Worm (Caenorhabditis elegans) whole organism, young adult: ENCODE data around the gene Y37E11AL.9.

Source experiments
- F23B12.7 ChIP-seq: sonication (generic microtip); optimal IDR thresholded peaks from 2 replicates; lab custom pipeline; 2017; ENCODE audit warnings: missing genetic modification characterization, mild to moderate bottlenecking, missing compliant biosample characterization, antibody characterized with exemption, moderate library complexity; ENCODE audit not compliant: insufficient read depth
- F37B4.10 ChIP-seq: fragments of 200-800 bp; sonication (Bioruptor generic); IDR thresholded peaks from 2 replicates; pipeline ENCODE4 v1.3.6; 2022; ENCODE audit warnings: missing genetic modification characterization, missing compliant biosample characterization
- ama-1 ChIP-seq, 3 experiments: fragments of 150-350 bp in 1 of 3; sonication (generic microtip) in 2 of 3; optimal IDR thresholded peaks; 2 replicates each; lab custom pipeline; 2014 to 2018; ENCODE audit warnings: missing biosample characterization in 2 of 3, missing genetic modification characterization in 2 of 3, missing genetic modification reagents in 2 of 3
- cebp-1 ChIP-seq, 2 experiments: fragments of 200-800 bp in 1 of 2; sonication (Bioruptor generic) in 1 of 2; sonication (generic microtip) in 1 of 2; IDR thresholded peaks in 1 of 2; optimal IDR thresholded peaks in 1 of 2; 2 replicates each; pipeline versions ENCODE4 v1.3.6 to Lab custom; 2017 to 2022; ENCODE audit warnings: missing compliant biosample characterization in 2 of 2, missing genetic modification characterization in 2 of 2, mild to moderate bottlenecking in 1 of 2, missing genetic modification reagents in 1 of 2, moderate library complexity in 1 of 2
- dpl-1 ChIP-seq: fragments of 150-350 bp; optimal IDR thresholded peaks from 2 replicates; lab custom pipeline; 2014; ENCODE audit warnings: missing biosample characterization, missing genetic modification reagents, missing genetic modification characterization
- egl-18 ChIP-seq: fragments of 200-800 bp; sonication (Bioruptor generic); IDR thresholded peaks from 2 replicates; pipeline ENCODE4 v1.3.6; 2022; ENCODE audit warnings: missing genetic modification reagents, missing genetic modification characterization, missing compliant biosample characterization
- let-526 ChIP-seq: fragments of 200-800 bp; sonication (Bioruptor generic); IDR thresholded peaks from 2 replicates; pipeline ENCODE4 v1.3.6; 2022; ENCODE audit warnings: missing genetic modification reagents, missing genetic modification characterization, missing compliant biosample characterization
- nfya-1 ChIP-seq: sonication (generic microtip); optimal IDR thresholded peaks from 2 replicates; lab custom pipeline; 2017; ENCODE audit warnings: antibody characterized with exemption, missing compliant biosample characterization, missing genetic modification characterization, borderline replicate concordance; ENCODE audit not compliant: insufficient read depth
- tbx-9 ChIP-seq: sonication (generic microtip); optimal IDR thresholded peaks from 2 replicates; lab custom pipeline; 2016; ENCODE audit warnings: borderline replicate concordance, missing genetic modification characterization, inconsistent platforms, missing compliant biosample characterization
- unc-62 ChIP-seq: fragments of 150-350 bp; optimal IDR thresholded peaks from 2 replicates; lab custom pipeline; 2014; ENCODE audit warnings: missing biosample characterization, missing genetic modification reagents, missing genetic modification characterization
- ztf-18 ChIP-seq: sonication (generic microtip); optimal IDR thresholded peaks from 2 replicates; lab custom pipeline; 2016; ENCODE audit warnings: missing genotype, mild to moderate bottlenecking, missing genetic modification characterization, missing compliant biosample characterization

- no peak for TF ChIP-seq dpl-1 (GFP tag; lab: Kevin White, UChicago)
- TF ChIP-seq egl-18 (GFP tag; lab: Robert Waterston, UW) = no peak
- TF ChIP-seq F37B4.10 = no peak
- TF ChIP-seq tbx-9 (tag; lab: Kevin White, UChicago) = no peak
- no peak for TF ChIP-seq ama-1 (optimal IDR thresholded peaks at IDR 0.05; lab: Kevin White, UChicago)
- no peak for TF ChIP-seq ama-1 (GFP tag; optimal IDR thresholded peaks at IDR 0.05; lab: Kevin White, UChicago)
- no peak for TF ChIP-seq unc-62
- no peak for TF ChIP-seq cebp-1 (GFP tag; IDR thresholded peaks at IDR 0.05; lab: Robert Waterston, UW)
- TF ChIP-seq cebp-1 (tag; optimal IDR thresholded peaks at IDR 0.05; lab: Kevin White, UChicago) = no peak
- no peak for TF ChIP-seq nfya-1 (tag; lab: Kevin White, UChicago)
- TF ChIP-seq ztf-18 (tag; lab: Kevin White, UChicago) = no peak
- no peak for TF ChIP-seq let-526 (GFP tag; lab: Robert Waterston, UW)
- no peak for TF ChIP-seq F23B12.7 (tag; lab: Kevin White, UChicago)
Measured at ce11 chrIV:3661117-3661634, 39.3 kb downstream of the Y37E11AL.9 start.
